Fruit fly (Drosophila melanogaster) whole organism, embryonic: ENCODE measurements around the gene Kaz-m1.

Experiments used
- Asciz ChIP-seq: fragments of 200-800 bp; sonication (Bioruptor generic); optimal IDR thresholded peaks from 2 replicates; lab custom pipeline; 2017; ENCODE audit warnings: missing biosample characterization, mild to moderate bottlenecking, missing genetic modification characterization, missing genetic modification reagents
- Atf6 ChIP-seq: fragments of 200-800 bp; sonication (Bioruptor generic); IDR thresholded peaks from 2 replicates; pipeline ENCODE4 v1.3.6; 2022; ENCODE audit warnings: missing biosample characterization, missing genetic modification characterization
- Bteb2 ChIP-seq: fragments of 200-800 bp; sonication (Bioruptor generic); optimal IDR thresholded peaks from 2 replicates; lab custom pipeline; 2016; ENCODE audit warnings: missing biosample characterization, missing genetic modification characterization
- CG10267 ChIP-seq: fragments of 200-800 bp; sonication (Bioruptor generic); optimal IDR thresholded peaks from 2 replicates; lab custom pipeline; 2018; ENCODE audit warnings: missing biosample characterization, mild to moderate bottlenecking, missing genetic modification characterization, moderate library complexity
- CG10366 ChIP-seq: fragments of 200-800 bp; sonication (Bioruptor generic); IDR thresholded peaks from 2 replicates; pipeline ENCODE4 v1.3.6; 2022; ENCODE audit warnings: missing biosample characterization, missing genetic modification characterization
- CG12071 ChIP-seq: fragments of 200-800 bp; sonication (Bioruptor generic); optimal IDR thresholded peaks from 3 replicates; lab custom pipeline; 2018; ENCODE audit warnings: missing biosample characterization, mild to moderate bottlenecking, missing genetic modification characterization
- CG12104 ChIP-seq: fragments of 200-800 bp; sonication (Bioruptor generic); optimal IDR thresholded peaks from 3 replicates; lab custom pipeline; 2016; ENCODE audit warnings: missing biosample characterization, missing genetic modification characterization
- CG12219 ChIP-seq: fragments of 200-800 bp; sonication (Bioruptor generic); optimal IDR thresholded peaks from 3 replicates; lab custom pipeline; 2018; ENCODE audit warnings: missing biosample characterization, mild to moderate bottlenecking, missing genetic modification characterization
- CG12299 ChIP-seq: fragments of 200-800 bp; sonication (Bioruptor generic); optimal IDR thresholded peaks from 2 replicates; lab custom pipeline; 2018; ENCODE audit warnings: missing biosample characterization, mild to moderate bottlenecking, missing genetic modification characterization
- CG13424 ChIP-seq: fragments of 200-800 bp; sonication (Bioruptor generic); optimal IDR thresholded peaks from 2 replicates; lab custom pipeline; 2019; ENCODE audit warnings: missing biosample characterization, mild to moderate bottlenecking, missing genetic modification characterization, moderate library complexity
- CG15269 ChIP-seq: fragments of 200-800 bp; sonication (Bioruptor generic); optimal IDR thresholded peaks from 2 replicates; lab custom pipeline; 2018; ENCODE audit warnings: missing biosample characterization, mild to moderate bottlenecking, missing genetic modification characterization, moderate library complexity
- CG1529 ChIP-seq: fragments of 200-800 bp; sonication (Bioruptor generic); optimal IDR thresholded peaks from 3 replicates; lab custom pipeline; 2018; ENCODE audit warnings: missing biosample characterization, missing genetic modification characterization
- CG15479 ChIP-seq: fragments of 200-800 bp; sonication (Bioruptor generic); optimal IDR thresholded peaks from 3 replicates; lab custom pipeline; 2019; ENCODE audit warnings: missing biosample characterization, mild to moderate bottlenecking, missing genetic modification characterization, moderate library complexity
- CG1603 ChIP-seq: fragments of 200-800 bp; sonication (Bioruptor generic); optimal IDR thresholded peaks from 2 replicates; lab custom pipeline; 2019; ENCODE audit warnings: missing biosample characterization, mild to moderate bottlenecking, missing genetic modification characterization, moderate library complexity
- CG17568 ChIP-seq: fragments of 200-800 bp; sonication (Bioruptor generic); optimal IDR thresholded peaks from 2 replicates; lab custom pipeline; 2018; ENCODE audit warnings: missing biosample characterization, mild to moderate bottlenecking, missing genetic modification characterization, moderate library complexity
- CG2889 ChIP-seq: fragments of 200-800 bp; sonication (Bioruptor generic); IDR thresholded peaks from 3 replicates; pipeline ENCODE4 v1.3.6; 2022; ENCODE audit warnings: missing biosample characterization, missing genetic modification characterization
- CG31224 ChIP-seq: fragments of 200-800 bp; sonication (Bioruptor generic); IDR thresholded peaks from 2 replicates; pipeline ENCODE4 v1.3.6; 2022; ENCODE audit warnings: missing biosample characterization, missing genetic modification characterization
- CG31441 ChIP-seq: fragments of 200-800 bp; sonication (Bioruptor generic); IDR thresholded peaks from 2 replicates; pipeline ENCODE4 v1.3.6; 2022; ENCODE audit warnings: missing biosample characterization, missing genetic modification characterization
- CG32532 ChIP-seq: fragments of 200-800 bp; sonication (Bioruptor generic); IDR thresholded peaks from 2 replicates; pipeline ENCODE4 v1.3.6; 2022; ENCODE audit warnings: missing biosample characterization, missing genetic modification characterization
- CG3281 ChIP-seq: fragments of 200-800 bp; sonication (Bioruptor generic); optimal IDR thresholded peaks from 3 replicates; lab custom pipeline; 2017; ENCODE audit warnings: missing biosample characterization, mild to moderate bottlenecking, missing genetic modification characterization
- CG4617 ChIP-seq: fragments of 200-800 bp; sonication (Bioruptor generic); optimal IDR thresholded peaks from 3 replicates; lab custom pipeline; 2016; ENCODE audit warnings: missing biosample characterization, missing genetic modification characterization, borderline replicate concordance
- CG5953 ChIP-seq: fragments of 200-800 bp; sonication (Bioruptor generic); IDR thresholded peaks from 2 replicates; pipeline ENCODE4 v1.3.6; 2022; ENCODE audit warnings: missing biosample characterization, missing genetic modification characterization
- CG6765 ChIP-seq: fragments of 200-800 bp; sonication (Bioruptor generic); optimal IDR thresholded peaks from 3 replicates; lab custom pipeline; 2017; ENCODE audit warnings: missing biosample characterization, mild to moderate bottlenecking, missing genetic modification characterization
- CG6791 ChIP-seq: fragments of 200-800 bp; sonication (Bioruptor generic); IDR thresholded peaks from 3 replicates; pipeline ENCODE4 v1.3.6; 2022; ENCODE audit warnings: missing biosample characterization, missing genetic modification characterization; ENCODE audit not compliant: partially characterized antibody
- CG7556 ChIP-seq: fragments of 200-800 bp; sonication (Bioruptor generic); optimal IDR thresholded peaks from 2 replicates; lab custom pipeline; 2017; ENCODE audit warnings: missing biosample characterization, mild to moderate bottlenecking, missing genetic modification characterization
- CG7745 ChIP-seq: fragments of 200-800 bp; sonication (Bioruptor generic); optimal IDR thresholded peaks from 2 replicates; lab custom pipeline; 2018; ENCODE audit warnings: missing biosample characterization, mild to moderate bottlenecking, missing genetic modification characterization, moderate library complexity
- Camta ChIP-seq: fragments of 200-800 bp; sonication (Bioruptor generic); optimal IDR thresholded peaks from 2 replicates; lab custom pipeline; 2016; ENCODE audit warnings: missing biosample characterization, missing genetic modification characterization
- Fer2 ChIP-seq: fragments of 200-800 bp; sonication (Bioruptor generic); optimal IDR thresholded peaks from 2 replicates; lab custom pipeline; 2018; ENCODE audit warnings: missing biosample characterization, mild to moderate bottlenecking, missing genetic modification characterization, moderate library complexity
- GATAe ChIP-seq: fragments of 200-800 bp; sonication (Bioruptor generic); conservative IDR thresholded peaks from 2 replicates; pipeline ENCODE4 v1.3.6; 2022; ENCODE audit warnings: missing biosample characterization, missing genetic modification characterization
- HLH4C ChIP-seq: fragments of 200-800 bp; sonication (Bioruptor generic); IDR thresholded peaks from 3 replicates; pipeline ENCODE4 v1.3.6; 2022; ENCODE audit warnings: missing biosample characterization, missing genetic modification characterization; ENCODE audit not compliant: partially characterized antibody
- Hey ChIP-seq: fragments of 200-800 bp; sonication (Bioruptor generic); optimal IDR thresholded peaks from 3 replicates; lab custom pipeline; 2018; ENCODE audit warnings: missing biosample characterization, mild to moderate bottlenecking, missing genetic modification characterization
- Lim3 ChIP-seq: fragments of 200-800 bp; sonication (Bioruptor generic); IDR thresholded peaks from 2 replicates; pipeline ENCODE4 v1.3.6; 2022; ENCODE audit warnings: missing biosample characterization, missing genetic modification characterization
- Nf-YA ChIP-seq: fragments of 200-800 bp; sonication (Bioruptor generic); IDR thresholded peaks from 2 replicates; pipeline ENCODE4 v1.3.6; 2022; ENCODE audit warnings: missing biosample characterization, missing genetic modification characterization
- Sox100B ChIP-seq: fragments of 200-800 bp; sonication (Bioruptor generic); optimal IDR thresholded peaks from 3 replicates; lab custom pipeline; 2018; ENCODE audit warnings: missing biosample characterization, mild to moderate bottlenecking, missing genetic modification characterization
- Tbp ChIP-seq: fragments of >200 bp; optimal IDR thresholded peaks from 2 replicates; lab custom pipeline; 2018; ENCODE audit warnings: missing biosample characterization, missing genetic modification characterization
- Xbp1 ChIP-seq: fragments of 200-800 bp; sonication (Bioruptor generic); optimal IDR thresholded peaks from 3 replicates; lab custom pipeline; 2016; ENCODE audit warnings: missing biosample characterization, mild to moderate bottlenecking, missing genetic modification characterization
- ac ChIP-seq: fragments of 200-800 bp; sonication (Bioruptor generic); optimal IDR thresholded peaks from 3 replicates; lab custom pipeline; 2017; ENCODE audit warnings: missing biosample characterization, mild to moderate bottlenecking, missing genetic modification characterization
- corto ChIP-seq: fragments of 200-800 bp; sonication (Bioruptor generic); optimal IDR thresholded peaks from 2 replicates; lab custom pipeline; 2016; ENCODE audit warnings: missing biosample characterization, mild to moderate bottlenecking, missing genetic modification characterization, moderate library complexity
- exex ChIP-seq: fragments of 200-800 bp; sonication (Bioruptor generic); optimal IDR thresholded peaks from 4 replicates; lab custom pipeline; 2018; ENCODE audit warnings: missing biosample characterization, mild to moderate bottlenecking, missing genetic modification characterization, moderate library complexity
- eyg ChIP-seq: fragments of 200-800 bp; sonication (Bioruptor generic); optimal IDR thresholded peaks from 3 replicates; lab custom pipeline; 2016; ENCODE audit warnings: missing biosample characterization, missing genetic modification characterization
- ftz-f1 ChIP-seq: fragments of 200-800 bp; sonication (Bioruptor generic); optimal IDR thresholded peaks from 2 replicates; lab custom pipeline; 2016; ENCODE audit warnings: missing biosample characterization, missing genetic modification characterization
- her ChIP-seq: fragments of 200-800 bp; sonication (Bioruptor generic); optimal IDR thresholded peaks from 2 replicates; lab custom pipeline; 2016; ENCODE audit warnings: missing biosample characterization, missing genetic modification characterization
- nmo ChIP-seq: fragments of 200-800 bp; sonication (Bioruptor generic); optimal IDR thresholded peaks from 2 replicates; lab custom pipeline; 2018; ENCODE audit warnings: missing biosample characterization, mild to moderate bottlenecking, missing genetic modification characterization, moderate library complexity
- onecut ChIP-seq: fragments of 200-800 bp; sonication (Bioruptor generic); IDR thresholded peaks from 2 replicates; pipeline ENCODE4 v1.3.6; 2022; ENCODE audit warnings: missing biosample characterization, missing genetic modification characterization
- pb ChIP-seq: fragments of 200-800 bp; sonication (Bioruptor generic); optimal IDR thresholded peaks from 3 replicates; lab custom pipeline; 2016; ENCODE audit warnings: missing biosample characterization, missing genetic modification characterization
- pros ChIP-seq: fragments of 200-800 bp; sonication (Bioruptor generic); optimal IDR thresholded peaks from 3 replicates; lab custom pipeline; 2019; ENCODE audit warnings: missing biosample characterization, mild to moderate bottlenecking, missing genetic modification characterization, moderate library complexity
- sc ChIP-seq, 3 experiments: fragments of >200 bp in 2 of 3; fragments of 200-800 bp in 1 of 3; sonication (Bioruptor generic) in 1 of 3; optimal IDR thresholded peaks; 2 replicates in 2 of 3; 3 replicates in 1 of 3; lab custom pipeline; 2017; ENCODE audit warnings: mild to moderate bottlenecking in 1 of 3, missing biosample characterization in 1 of 3, missing genetic modification characterization in 1 of 3, missing genetic modification reagents in 1 of 3
- shn ChIP-seq: fragments of 200-800 bp; sonication (Bioruptor generic); optimal IDR thresholded peaks from 3 replicates; lab custom pipeline; 2016; ENCODE audit warnings: missing biosample characterization, missing genetic modification characterization
- toy ChIP-seq: fragments of 200-800 bp; sonication (Bioruptor generic); IDR thresholded peaks from 2 replicates; pipeline ENCODE4 v1.3.6; 2022; ENCODE audit warnings: missing biosample characterization, missing genetic modification characterization

Kaz-m1 gene

dm6 chr3R:26012801-26013663 lies 1.5 kb upstream of the Kaz-m1 start (continued):
- TF ChIP-seq Xbp1 (GFP tag; lab: Kevin White, UChicago) (peak; percentile 7), CG12219 (no peak), CG6791 (GFP tag; lab: Robert Waterston, UW) (no peak), CG12104 (peak; percentile 26), CG32532 (GFP tag; lab: Robert Waterston, UW) (peak; percentile 23; the same call in 1 of the 2 replicates), CG1529 (no peak), CG12071 (GFP tag; lab: Kevin White, UChicago) (no peak), Lim3 (GFP tag; lab: Robert Waterston, UW) (no peak), CG12299 (peak; percentile 2), Sox100B (GFP tag; lab: Kevin White, UChicago) (peak; percentile 49), exex (tag; lab: Kevin White, UChicago) (no peak), CG3281 (GFP tag; lab: Kevin White, UChicago) (no peak), CG5953 (GFP tag; lab: Robert Waterston, UW) (no peak), CG6765 (GFP tag; lab: Kevin White, UChicago) (no peak), pb (no peak), CG17568 (GFP tag; lab: Kevin White, UChicago) (no peak), CG10267 (tag; lab: Kevin White, UChicago) (peak; percentile 74), nmo (peak; percentile 74), shn (no peak), CG7745 (tag; lab: Kevin White, UChicago) (peak; percentile 47), CG15479 (GFP tag; lab: Kevin White, UChicago) (no peak), toy (no peak), her (no peak), eyg (GFP tag; lab: Kevin White, UChicago) (no peak), CG1603 (tag; lab: Kevin White, UChicago) (no peak), GATAe (GFP tag; lab: Robert Waterston, UW) (no peak), CG15269 (tag; lab: Kevin White, UChicago) (no peak), CG2889 (GFP tag; lab: Robert Waterston, UW) (no peak), CG13424 (tag; lab: Kevin White, UChicago) (peak; percentile 64), corto (GFP tag; lab: Kevin White, UChicago) (no peak), ac (GFP tag; lab: Kevin White, UChicago) (no peak), HLH4C (GFP tag; lab: Robert Waterston, UW) (no peak), pros (GFP tag; lab: Kevin White, UChicago) (peak; percentile 54), Hey (tag; lab: Kevin White, UChicago) (no peak), onecut (GFP tag; lab: Robert Waterston, UW) (no peak), Tbp (no peak), Nf-YA (GFP tag; lab: Robert Waterston, UW) (no peak), CG10366 (GFP tag; lab: Robert Waterston, UW) (no peak), CG4617 (no peak), ftz-f1 (no peak), CG31441 (peak; percentile 66), Asciz (GFP tag; lab: Kevin White, UChicago) (peak; percentile 3), Camta (no peak), Atf6 (no peak), Bteb2 (no peak), CG31224 (no peak), Fer2 (tag; lab: Kevin White, UChicago) (no peak), CG7556 (peak; percentile 32), sc (optimal IDR thresholded peaks at IDR 0.05; lab: Kevin White, UChicago) (no peak), sc (GFP tag; optimal IDR thresholded peaks at IDR 0.05; lab: Kevin White, UChicago) (peak; percentile 39)
